Worm (Caenorhabditis elegans): ENCODE measurements around the gene B0507.1.

- TF ChIP-seq aha-1 (tag), result peak; percentile 96
- no peak for TF ChIP-seq lin-13 (GFP tag; optimal IDR thresholded peaks at IDR 0.05)
- TF ChIP-seq R02D3.7 (tag; optimal IDR thresholded peaks at IDR 0.05), result no peak
- no peak for TF ChIP-seq tag-97 (GFP tag; IDR thresholded peaks at IDR 0.05)
- no peak for TF ChIP-seq arid-1 (GFP tag; conservative IDR thresholded peaks at IDR 0.05)
- no peak for TF ChIP-seq T26A8.4 (GFP tag; IDR thresholded peaks at IDR 0.05)
- TF ChIP-seq nhr-237 (tag; optimal IDR thresholded peaks at IDR 0.05), result no peak
- TF ChIP-seq unc-39 (tag; optimal IDR thresholded peaks at IDR 0.05), result no peak
These were observed 13.0 kb downstream of the B0507.1 start for ce11 chrV:8789345-8789744.
